Worm (Caenorhabditis elegans) whole organism, L1 larva: Measurements from ENCODE around the gene B0244.16.

Experiments used
- ama-1 ChIP-seq: fragments of 150-350 bp; optimal IDR thresholded peaks from 2 replicates; lab custom pipeline; 2014
- ces-1 ChIP-seq: fragments of 150-350 bp; optimal IDR thresholded peaks from 2 replicates; lab custom pipeline; 2014; ENCODE audit warnings: missing biosample characterization, missing genetic modification reagents, missing genetic modification characterization
- lin-15B ChIP-seq: fragments of 150-350 bp; sonication (generic microtip); optimal IDR thresholded peaks from 3 replicates; lab custom pipeline; 2014; ENCODE audit warnings: missing biosample characterization, missing genetic modification characterization
- mdl-1 ChIP-seq, 2 experiments: fragments of 150-350 bp; optimal IDR thresholded peaks; 2 replicates each; lab custom pipeline; 2014 to 2017; ENCODE audit warnings: missing biosample characterization in 2 of 2, missing genetic modification characterization in 2 of 2, inconsistent platforms in 1 of 2
- nhr-76 ChIP-seq: sonication (generic microtip); optimal IDR thresholded peaks from 2 replicates; lab custom pipeline; 2017; ENCODE audit warnings: missing biosample characterization, missing genetic modification characterization
- snpc-4 ChIP-seq: fragments of 150-350 bp; optimal IDR thresholded peaks from 2 replicates; lab custom pipeline; 2014; ENCODE audit warnings: missing biosample characterization, missing genetic modification characterization
- unc-62 ChIP-seq: fragments of 150-350 bp; optimal IDR thresholded peaks from 2 replicates; lab custom pipeline; 2014; ENCODE audit warnings: missing biosample characterization, missing genetic modification reagents, missing genetic modification characterization

DNA sequence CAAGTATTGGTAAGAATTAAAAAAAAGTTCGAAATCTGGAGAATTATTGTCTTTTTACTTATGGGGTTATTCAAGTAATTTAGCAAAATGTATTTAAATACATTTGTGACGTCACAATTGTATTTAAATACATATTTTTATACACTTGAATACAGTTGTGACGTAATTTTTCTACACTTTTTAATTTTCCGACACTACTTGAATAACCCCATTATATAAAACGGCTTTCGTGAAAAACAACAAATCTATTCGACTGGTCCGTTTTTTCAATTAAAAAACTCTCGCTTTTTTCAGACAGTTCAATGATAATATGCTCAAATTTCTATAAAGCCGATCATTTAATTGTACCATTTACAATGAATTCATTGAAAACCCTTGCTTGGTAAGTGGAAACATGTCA, 9.7 kb downstream of the B0244.16 start:
- TF ChIP-seq ces-1 (GFP tag; lab: Kevin White, UChicago) = no peak
- no peak for TF ChIP-seq snpc-4 (tag; lab: Kevin White, UChicago)
- no peak for TF ChIP-seq ama-1 (lab: Kevin White, UChicago)
- TF ChIP-seq nhr-76 = no peak
- TF ChIP-seq unc-62 = no peak
- no peak for TF ChIP-seq mdl-1 (tag; optimal IDR thresholded peaks at IDR 0.05; lab: Kevin White, UChicago)
- TF ChIP-seq lin-15B (tag; lab: Kevin White, UChicago) = no peak
